Worm (Caenorhabditis elegans) whole organism, L4 larva: ENCODE measurements around the gene K09A9.6.

Experiments
- attf-4 ChIP-seq: sonication (generic microtip); optimal IDR thresholded peaks from 3 replicates; lab custom pipeline; 2017; ENCODE audit warnings: missing biosample characterization, missing genetic modification characterization
- ceh-28 ChIP-seq: fragments of 150-350 bp; optimal IDR thresholded peaks from 2 replicates; lab custom pipeline; 2014; ENCODE audit warnings: missing biosample characterization, missing genetic modification reagents, missing genetic modification characterization
- ces-1 ChIP-seq: fragments of 150-350 bp; sonication (generic microtip); optimal IDR thresholded peaks from 4 replicates; lab custom pipeline; 2014; ENCODE audit warnings: missing biosample characterization, missing genetic modification reagents, missing genetic modification characterization
- egl-27 ChIP-seq: sonication (generic microtip); optimal IDR thresholded peaks from 3 replicates; lab custom pipeline; 2017; ENCODE audit warnings: missing biosample characterization, missing genetic modification reagents, missing genetic modification characterization
- fos-1 ChIP-seq: fragments of 150-350 bp; optimal IDR thresholded peaks from 2 replicates; lab custom pipeline; 2014; ENCODE audit warnings: missing biosample characterization, missing genetic modification characterization
- hif-1 ChIP-seq, 2 experiments: sonication (generic microtip); optimal IDR thresholded peaks; 2 replicates each; lab custom pipeline; 2016 to 2017; ENCODE audit warnings: missing compliant biosample characterization in 2 of 2, missing genetic modification characterization in 2 of 2, missing genetic modification reagents in 2 of 2, missing genotype in 2 of 2, mild to moderate bottlenecking in 1 of 2
- lin-15B ChIP-seq: fragments of 150-350 bp; sonication (generic microtip); optimal IDR thresholded peaks from 3 replicates; lab custom pipeline; 2014; ENCODE audit warnings: missing biosample characterization, missing genetic modification characterization
- lir-3 ChIP-seq: sonication (generic microtip); optimal IDR thresholded peaks from 2 replicates; lab custom pipeline; 2016; ENCODE audit warnings: mild to moderate bottlenecking, missing genetic modification characterization, missing compliant biosample characterization

DNA sequence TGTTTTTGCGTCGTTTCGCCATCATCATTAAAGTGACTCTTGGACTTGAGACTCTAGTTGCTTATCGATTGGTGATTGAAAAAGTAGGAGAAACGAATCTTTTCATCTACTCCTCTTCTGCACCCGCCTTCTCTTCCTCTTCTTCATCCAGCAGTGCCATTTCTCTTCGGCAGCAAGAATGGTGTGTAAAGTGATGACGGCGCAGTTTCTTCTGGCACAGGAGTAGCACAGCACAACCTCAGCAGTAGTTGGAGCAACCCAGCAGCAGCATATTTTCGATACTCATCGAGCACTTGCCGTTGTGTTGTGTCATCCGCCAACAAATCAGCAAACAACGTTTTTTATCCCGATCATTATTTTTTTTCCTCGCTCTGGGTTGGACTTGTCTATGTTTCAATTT is 1.6 kb upstream of the K09A9.6 start:
- no peak for TF ChIP-seq hif-1 (tag; optimal IDR thresholded peaks at IDR 0.05; lab: Kevin White, UChicago)
- no peak for TF ChIP-seq egl-27 (tag; lab: Kevin White, UChicago)
- TF ChIP-seq ces-1 (GFP tag; lab: Kevin White, UChicago): no peak
- TF ChIP-seq lin-15B (tag; lab: Kevin White, UChicago): no peak
- TF ChIP-seq fos-1 (tag; lab: Kevin White, UChicago): no peak
- TF ChIP-seq attf-4 (tag; lab: Kevin White, UChicago): no peak
- no peak for TF ChIP-seq ceh-28 (tag; lab: Kevin White, UChicago)
- TF ChIP-seq lir-3 (tag; lab: Kevin White, UChicago): no peak
